Fruit fly (Drosophila melanogaster) whole organism, wandering third instar larva: Measurements from ENCODE around the gene CG9147.
A peak's percentile ranks its signal among the peaks of the same experiment; 100 is the strongest.

ENCODE experiments used
- Dfd ChIP-seq: fragments of >200 bp; optimal IDR thresholded peaks from 2 replicates; lab custom pipeline; 2017; ENCODE audit warnings: missing biosample characterization, missing genetic modification characterization
- Hr78 ChIP-seq: fragments of >200 bp; optimal IDR thresholded peaks from 2 replicates; lab custom pipeline; 2017; ENCODE audit warnings: missing biosample characterization, missing genetic modification characterization
- Hr83 ChIP-seq: fragments of 200-300 bp; sonication (Bioruptor generic); optimal IDR thresholded peaks from 2 replicates; lab custom pipeline; 2016; ENCODE audit warnings: missing biosample characterization, mild to moderate bottlenecking, missing genetic modification characterization, moderate library complexity; ENCODE audit not compliant: poor library complexity, severe bottlenecking
- Myc ChIP-seq: fragments of >200 bp; optimal IDR thresholded peaks from 2 replicates; lab custom pipeline; 2017
- OdsH ChIP-seq: fragments of 200-800 bp; sonication (Bioruptor generic); optimal IDR thresholded peaks from 2 replicates; lab custom pipeline; 2016; ENCODE audit warnings: missing biosample characterization, mild to moderate bottlenecking, missing genetic modification characterization
- Sp1 ChIP-seq: fragments of 200-800 bp; sonication (Bioruptor generic); optimal IDR thresholded peaks from 3 replicates; lab custom pipeline; 2019; ENCODE audit warnings: missing biosample characterization, mild to moderate bottlenecking, missing genetic modification characterization, moderate library complexity
- br ChIP-seq: fragments of 200-800 bp; sonication (Bioruptor generic); optimal IDR thresholded peaks from 2 replicates; lab custom pipeline; 2016; ENCODE audit warnings: missing biosample characterization, missing genetic modification characterization
- brk ChIP-seq: fragments of 200-800 bp; sonication (Bioruptor generic); optimal IDR thresholded peaks from 2 replicates; lab custom pipeline; 2016; ENCODE audit warnings: missing biosample characterization, mild to moderate bottlenecking, missing genetic modification characterization
- dsf ChIP-seq: sonication (Bioruptor generic); optimal IDR thresholded peaks from 2 replicates; lab custom pipeline; 2016; ENCODE audit warnings: missing biosample characterization, missing genetic modification characterization, borderline replicate concordance
- fru ChIP-seq: fragments of 200-800 bp; sonication (Bioruptor generic); optimal IDR thresholded peaks from 3 replicates; lab custom pipeline; 2016; ENCODE audit warnings: missing biosample characterization, mild to moderate bottlenecking, missing genetic modification characterization
- pan ChIP-seq: fragments of >200 bp; optimal IDR thresholded peaks from 2 replicates; lab custom pipeline; 2017
- psq ChIP-seq: fragments of 200-800 bp; sonication (Bioruptor generic); optimal IDR thresholded peaks from 3 replicates; lab custom pipeline; 2017; ENCODE audit warnings: missing biosample characterization, mild to moderate bottlenecking, missing genetic modification characterization, moderate library complexity
- rgr ChIP-seq: fragments of 200-800 bp; sonication (Bioruptor generic); optimal IDR thresholded peaks from 3 replicates; lab custom pipeline; 2016; ENCODE audit warnings: missing biosample characterization, mild to moderate bottlenecking, missing genetic modification characterization
- usp ChIP-seq: fragments of >200 bp; optimal IDR thresholded peaks from 2 replicates; lab custom pipeline; 2017; ENCODE audit warnings: missing biosample characterization, missing genetic modification characterization

dm6 chr2L:6090786-6091716 lies 25.3 kb downstream of the CG9147 start, which contains the start of gene CG45075:
- no peak for TF ChIP-seq pan (lab: Kevin White, UChicago)
- TF ChIP-seq psq = no peak
- no peak for TF ChIP-seq br (GFP tag; lab: Kevin White, UChicago)
- no peak for TF ChIP-seq Hr78
- TF ChIP-seq brk = no peak
- TF ChIP-seq fru (GFP tag; lab: Kevin White, UChicago) = no peak
- TF ChIP-seq rgr (GFP tag; lab: Kevin White, UChicago) = no peak
- no peak for TF ChIP-seq Sp1 (GFP tag; lab: Kevin White, UChicago)
- no peak for TF ChIP-seq Myc (lab: Kevin White, UChicago)
- TF ChIP-seq Dfd (GFP tag; lab: Kevin White, UChicago) = peak; percentile 29
- no peak for TF ChIP-seq usp
- TF ChIP-seq Hr83 = no peak
- no peak for TF ChIP-seq OdsH (GFP tag; lab: Kevin White, UChicago)
- TF ChIP-seq dsf (GFP tag; lab: Kevin White, UChicago) = no peak
